Fruit fly (Drosophila melanogaster): ENCODE results near the gene CG10375.
A peak's percentile ranks its signal among the peaks of the same experiment; 100 is the strongest.

Gene CG10375

dm6 chr3R:23803668-23804067 lies 36.2 kb downstream of the CG10375 start, which contains the start of gene CG34355:
Gene CG34355 (plus strand): TSS chr3R:23803859.
- TF ChIP-seq salr (GFP tag; optimal IDR thresholded peaks at IDR 0.05) (peak in 1 of 2 experiments; percentile 6), lz (GFP tag; optimal IDR thresholded peaks at IDR 0.05) (no peak), fd59A (GFP tag; optimal IDR thresholded peaks at IDR 0.05) (peak; percentile 12), achi (GFP tag; optimal IDR thresholded peaks at IDR 0.05) (peak; percentile 78)

- TF ChIP-seq salr (GFP tag; optimal IDR thresholded peaks at IDR 0.05), result peak in 1 of 2 experiments; percentile 54
- TF ChIP-seq CG10631 (GFP tag; optimal IDR thresholded peaks at IDR 0.05), result peak; percentile 63
- TF ChIP-seq CG6792 (GFP tag; optimal IDR thresholded peaks at IDR 0.05), result no peak
- peak; percentile 60 for TF ChIP-seq CG11294 (GFP tag; IDR thresholded peaks at IDR 0.05)
- TF ChIP-seq acj6 (GFP tag; optimal IDR thresholded peaks at IDR 0.05), result no peak
- TF ChIP-seq Met (GFP tag; optimal IDR thresholded peaks at IDR 0.05), result no peak
- no peak for TF ChIP-seq CG31627 (GFP tag; optimal IDR thresholded peaks at IDR 0.05)
- peak; percentile 68 for TF ChIP-seq fkh (GFP tag; optimal IDR thresholded peaks at IDR 0.05)
- peak; percentile 77 for TF ChIP-seq CG8119 (GFP tag; IDR thresholded peaks at IDR 0.05)
- TF ChIP-seq Gug (GFP tag; IDR thresholded peaks at IDR 0.05), result peak; percentile 64
- TF ChIP-seq CG8632 (GFP tag; optimal IDR thresholded peaks at IDR 0.05), result peak; percentile 25
- TF ChIP-seq fd59A (GFP tag; optimal IDR thresholded peaks at IDR 0.05), result peak; percentile 48
- TF ChIP-seq CG15336 (GFP tag; IDR thresholded peaks at IDR 0.05), result peak; percentile 88
- TF ChIP-seq CG10669 (GFP tag; optimal IDR thresholded peaks at IDR 0.05), result no peak
- no peak for TF ChIP-seq svp (GFP tag)
- no peak for TF ChIP-seq CG11762 (GFP tag; optimal IDR thresholded peaks at IDR 0.05; ENCODE audit: insufficient read depth)
- TF ChIP-seq vri (GFP tag; optimal IDR thresholded peaks at IDR 0.05), result no peak
- peak; percentile 49 for TF ChIP-seq dsx (GFP tag; optimal IDR thresholded peaks at IDR 0.05; ENCODE audit: poor library complexity, severe bottlenecking)
- no peak for TF ChIP-seq CG7368 (GFP tag; optimal IDR thresholded peaks at IDR 0.05)
- peak; percentile 73 for TF ChIP-seq Lpt (GFP tag; optimal IDR thresholded peaks at IDR 0.05)
- no peak for TF ChIP-seq CG32006 (GFP tag; optimal IDR thresholded peaks at IDR 0.05)
- TF ChIP-seq Sox14 (GFP tag; optimal IDR thresholded peaks at IDR 0.05), result no peak
- no peak for TF ChIP-seq Hr38 (GFP tag; optimal IDR thresholded peaks at IDR 0.05)
- peak; percentile 59 for TF ChIP-seq dac (GFP tag; optimal IDR thresholded peaks at IDR 0.05)
- no peak for TF ChIP-seq lz (GFP tag; optimal IDR thresholded peaks at IDR 0.05)
- TF ChIP-seq CG6163 (GFP tag; IDR thresholded peaks at IDR 0.05), result peak; percentile 83
- peak; percentile 85 for TF ChIP-seq eg (GFP tag; IDR thresholded peaks at IDR 0.05)
Observed at dm6 chr3R:23817566-23818202, 50.2 kb downstream of the CG10375 start.
